Worm (Caenorhabditis elegans) whole organism, late embryonic: ENCODE data around the gene M05D6.5.

Experiments
- C08G9.2 ChIP-seq: sonication (generic microtip); optimal IDR thresholded peaks from 2 replicates; lab custom pipeline; 2016; ENCODE audit warnings: mild to moderate bottlenecking, missing genetic modification characterization, moderate library complexity, missing compliant biosample characterization
- C38D4.7 ChIP-seq: fragments of 200-800 bp; sonication (Bioruptor generic); optimal IDR thresholded peaks from 2 replicates; lab custom pipeline; 2018; ENCODE audit warnings: mild to moderate bottlenecking, missing genetic modification characterization, moderate library complexity, missing compliant biosample characterization
- F13H6.1 ChIP-seq: sonication (generic microtip); optimal IDR thresholded peaks from 2 replicates; lab custom pipeline; 2016; ENCODE audit warnings: missing genetic modification characterization, missing compliant biosample characterization
- K02D7.2 ChIP-seq: sonication (generic microtip); optimal IDR thresholded peaks from 2 replicates; lab custom pipeline; 2017; ENCODE audit warnings: mild to moderate bottlenecking, missing genetic modification characterization, missing compliant biosample characterization
- K09A11.1 ChIP-seq: sonication (generic microtip); optimal IDR thresholded peaks from 2 replicates; lab custom pipeline; 2017; ENCODE audit warnings: antibody characterized with exemption, mild to moderate bottlenecking, missing genetic modification characterization, missing compliant biosample characterization; ENCODE audit not compliant: insufficient read depth
- ama-1 ChIP-seq: fragments of 150-350 bp; optimal IDR thresholded peaks from 2 replicates; lab custom pipeline; 2014
- ceh-14 ChIP-seq: sonication (generic microtip); optimal IDR thresholded peaks from 2 replicates; lab custom pipeline; 2016; ENCODE audit warnings: missing genotype, missing genetic modification characterization, missing compliant biosample characterization
- ceh-18 ChIP-seq: sonication (generic microtip); optimal IDR thresholded peaks from 2 replicates; lab custom pipeline; 2016; ENCODE audit warnings: missing genetic modification characterization, missing compliant biosample characterization
- ceh-2 ChIP-seq: sonication (generic microtip); optimal IDR thresholded peaks from 2 replicates; lab custom pipeline; 2016; ENCODE audit warnings: missing genotype, missing genetic modification characterization, missing compliant biosample characterization
- ceh-30 ChIP-seq: fragments of 150-350 bp; optimal IDR thresholded peaks from 2 replicates; lab custom pipeline; 2014; ENCODE audit warnings: missing biosample characterization, missing genetic modification characterization
- ceh-31 ChIP-seq: sonication (generic microtip); optimal IDR thresholded peaks from 2 replicates; lab custom pipeline; 2016; ENCODE audit warnings: missing genetic modification characterization, missing compliant biosample characterization
- ceh-34 ChIP-seq: sonication (generic microtip); optimal IDR thresholded peaks from 2 replicates; lab custom pipeline; 2016; ENCODE audit warnings: mild to moderate bottlenecking, missing genetic modification characterization, missing compliant biosample characterization
- ceh-45 ChIP-seq: fragments of 200-800 bp; sonication (Bioruptor generic); IDR thresholded peaks from 2 replicates; pipeline ENCODE4 v1.3.6; 2022; ENCODE audit warnings: missing genetic modification reagents, missing genetic modification characterization, missing compliant biosample characterization
- ceh-9 ChIP-seq: sonication (generic microtip); optimal IDR thresholded peaks from 2 replicates; lab custom pipeline; 2016; ENCODE audit warnings: mild to moderate bottlenecking, missing genetic modification characterization, inconsistent platforms, missing compliant biosample characterization
- dve-1 ChIP-seq: sonication (generic microtip); optimal IDR thresholded peaks from 2 replicates; lab custom pipeline; 2017; ENCODE audit warnings: antibody characterized with exemption, mild to moderate bottlenecking, missing genetic modification characterization, missing compliant biosample characterization
- elt-4 ChIP-seq: sonication (generic microtip); optimal IDR thresholded peaks from 2 replicates; lab custom pipeline; 2016; ENCODE audit warnings: missing genetic modification characterization, missing compliant biosample characterization
- ets-4 ChIP-seq: sonication (generic microtip); optimal IDR thresholded peaks from 2 replicates; lab custom pipeline; 2016; ENCODE audit warnings: missing genetic modification characterization, missing compliant biosample characterization
- eyg-1 ChIP-seq: sonication (generic microtip); optimal IDR thresholded peaks from 2 replicates; lab custom pipeline; 2016; ENCODE audit warnings: missing genotype, missing genetic modification characterization, missing compliant biosample characterization
- fax-1 ChIP-seq: sonication (generic microtip); optimal IDR thresholded peaks from 2 replicates; lab custom pipeline; 2016; ENCODE audit warnings: missing genotype, missing genetic modification characterization, missing compliant biosample characterization
- fkh-10 ChIP-seq: fragments of 150-350 bp; optimal IDR thresholded peaks from 2 replicates; lab custom pipeline; 2014; ENCODE audit warnings: missing biosample characterization, missing genetic modification reagents, missing genetic modification characterization
- hlh-30 ChIP-seq: sonication (generic microtip); optimal IDR thresholded peaks from 2 replicates; lab custom pipeline; 2017; ENCODE audit warnings: antibody characterized with exemption, missing genetic modification characterization, missing compliant biosample characterization; ENCODE audit not compliant: insufficient read depth
- hlh-8 ChIP-seq: sonication (generic microtip); optimal IDR thresholded peaks from 2 replicates; lab custom pipeline; 2016; ENCODE audit warnings: missing genotype, missing genetic modification characterization, missing compliant biosample characterization
- mec-3 ChIP-seq: sonication (generic microtip); optimal IDR thresholded peaks from 2 replicates; lab custom pipeline; 2016; ENCODE audit warnings: borderline replicate concordance, missing genetic modification characterization, missing compliant biosample characterization
- nfya-1 ChIP-seq: sonication (generic microtip); optimal IDR thresholded peaks from 2 replicates; lab custom pipeline; 2017; ENCODE audit warnings: missing genetic modification characterization, mild to moderate bottlenecking, missing compliant biosample characterization, antibody characterized with exemption, moderate library complexity
- nhr-232 ChIP-seq: sonication (generic microtip); optimal IDR thresholded peaks from 2 replicates; lab custom pipeline; 2016; ENCODE audit warnings: missing genetic modification characterization, missing compliant biosample characterization
- odd-2 ChIP-seq: sonication (generic microtip); optimal IDR thresholded peaks from 2 replicates; lab custom pipeline; 2017; ENCODE audit warnings: antibody characterized with exemption, mild to moderate bottlenecking, missing genetic modification characterization, missing compliant biosample characterization
- pax-1 ChIP-seq: fragments of 150-350 bp; optimal IDR thresholded peaks from 2 replicates; lab custom pipeline; 2014; ENCODE audit warnings: missing biosample characterization, missing genetic modification characterization
- pha-2 ChIP-seq: sonication (generic microtip); optimal IDR thresholded peaks from 2 replicates; lab custom pipeline; 2017; ENCODE audit warnings: mild to moderate bottlenecking, missing genetic modification characterization, missing compliant biosample characterization
- pha-4 ChIP-seq: fragments of 150-350 bp; optimal IDR thresholded peaks from 2 replicates; lab custom pipeline; 2018; ENCODE audit warnings: missing biosample characterization, missing genetic modification reagents, missing genetic modification characterization
- pqm-1 ChIP-seq: sonication (generic microtip); optimal IDR thresholded peaks from 2 replicates; lab custom pipeline; 2016; ENCODE audit warnings: missing genetic modification characterization, missing compliant biosample characterization
- rnt-1 ChIP-seq: sonication (generic microtip); optimal IDR thresholded peaks from 2 replicates; lab custom pipeline; 2016; ENCODE audit warnings: missing genetic modification characterization, missing compliant biosample characterization
- sdc-2 ChIP-seq: sonication (generic microtip); optimal IDR thresholded peaks from 2 replicates; lab custom pipeline; 2016; ENCODE audit warnings: missing genotype, missing genetic modification characterization, missing compliant biosample characterization
- sox-2 ChIP-seq: fragments of 200-800 bp; sonication (Bioruptor generic); IDR thresholded peaks from 2 replicates; pipeline ENCODE4 v1.3.6; 2022; ENCODE audit warnings: missing genetic modification reagents, missing genetic modification characterization, missing compliant biosample characterization
- sox-4 ChIP-seq: sonication (generic microtip); optimal IDR thresholded peaks from 2 replicates; lab custom pipeline; 2017; ENCODE audit warnings: mild to moderate bottlenecking, missing genetic modification characterization, inconsistent platforms, missing compliant biosample characterization
- syd-9 ChIP-seq: sonication (generic microtip); optimal IDR thresholded peaks from 2 replicates; lab custom pipeline; 2016; ENCODE audit warnings: mild to moderate bottlenecking, missing genetic modification characterization, moderate library complexity, missing compliant biosample characterization
- tbx-2 ChIP-seq: sonication (generic microtip); optimal IDR thresholded peaks from 2 replicates; lab custom pipeline; 2016; ENCODE audit warnings: missing genetic modification characterization, missing compliant biosample characterization
- tbx-7 ChIP-seq: sonication (generic microtip); optimal IDR thresholded peaks from 2 replicates; lab custom pipeline; 2016; ENCODE audit warnings: missing genotype, missing genetic modification characterization, missing compliant biosample characterization
- unc-3 ChIP-seq, 2 experiments: fragments of 200-800 bp in 1 of 2; sonication (Bioruptor generic) in 1 of 2; sonication (generic microtip) in 1 of 2; conservative IDR thresholded peaks in 1 of 2; optimal IDR thresholded peaks in 1 of 2; 2 replicates each; pipeline versions ENCODE4 v1.3.6 to Lab custom; 2016 to 2022; ENCODE audit warnings: missing compliant biosample characterization in 2 of 2, missing genetic modification characterization in 2 of 2, missing genetic modification reagents in 1 of 2
- unc-42 ChIP-seq: sonication (generic microtip); optimal IDR thresholded peaks from 2 replicates; lab custom pipeline; 2016; ENCODE audit warnings: missing genotype, missing genetic modification characterization, missing compliant biosample characterization
- unc-55 ChIP-seq: sonication (generic microtip); optimal IDR thresholded peaks from 2 replicates; lab custom pipeline; 2017; ENCODE audit warnings: missing biosample characterization, missing genetic modification reagents, missing genetic modification characterization
- ztf-16 ChIP-seq: sonication (generic microtip); optimal IDR thresholded peaks from 2 replicates; lab custom pipeline; 2017; ENCODE audit warnings: missing genetic modification characterization, missing compliant biosample characterization

The M05D6.5 gene

ce11 chrII:8508956-8509355, 27.0 kb upstream of the M05D6.5 start, which contains the start of gene T13H5.1:
T13H5.1 (minus strand) TSS chrII:8509056.
- TF ChIP-seq F13H6.1 (tag; lab: Kevin White, UChicago): no peak
- no peak for TF ChIP-seq ceh-30 (tag; lab: Kevin White, UChicago)
- no peak for TF ChIP-seq tbx-7 (tag; lab: Kevin White, UChicago)
- no peak for TF ChIP-seq tbx-2 (tag; lab: Kevin White, UChicago)
- no peak for TF ChIP-seq ceh-14 (tag; lab: Kevin White, UChicago)
- no peak for TF ChIP-seq nfya-1
- no peak for TF ChIP-seq pha-2 (tag; lab: Kevin White, UChicago)
- TF ChIP-seq odd-2 (tag; lab: Kevin White, UChicago): no peak
- TF ChIP-seq fkh-10 (GFP tag; lab: Kevin White, UChicago): no peak
- no peak for TF ChIP-seq fax-1 (tag; lab: Kevin White, UChicago)
- no peak for TF ChIP-seq mec-3 (tag; lab: Kevin White, UChicago)
- no peak for TF ChIP-seq C38D4.7 (GFP tag; lab: Kevin White, UChicago)
- no peak for TF ChIP-seq dve-1 (tag; lab: Kevin White, UChicago)
- TF ChIP-seq sox-4 (tag; lab: Kevin White, UChicago): no peak

ce11 chrII:8506759-8507158, 24.8 kb upstream of the M05D6.5 start:
- TF ChIP-seq ceh-9 (tag; lab: Kevin White, UChicago) (no peak), unc-42 (tag; lab: Kevin White, UChicago) (no peak), C08G9.2 (tag; lab: Kevin White, UChicago) (no peak), ama-1 (lab: Kevin White, UChicago) (no peak), nhr-232 (tag; lab: Kevin White, UChicago) (no peak), pha-4 (tag; lab: Kevin White, UChicago) (no peak), ets-4 (no peak), pqm-1 (no peak), ceh-31 (tag; lab: Kevin White, UChicago) (no peak), sox-2 (GFP tag; lab: Robert Waterston, UW) (no peak), K09A11.1 (tag; lab: Kevin White, UChicago) (no peak), fax-1 (tag; lab: Kevin White, UChicago) (no peak), K02D7.2 (no peak), eyg-1 (tag; lab: Kevin White, UChicago) (no peak)

- TF ChIP-seq elt-4: no peak
- no peak for TF ChIP-seq mec-3 (tag; lab: Kevin White, UChicago)
- no peak for TF ChIP-seq pax-1 (tag; lab: Kevin White, UChicago)
- no peak for TF ChIP-seq eyg-1 (tag; lab: Kevin White, UChicago)
Measured at ce11 chrII:8504074-8504724, 22.2 kb upstream of the M05D6.5 start.

- TF ChIP-seq ceh-18 (tag; lab: Kevin White, UChicago) (peak; percentile 88), hlh-8 (tag; lab: Kevin White, UChicago) (peak; percentile 64), syd-9 (tag; lab: Kevin White, UChicago) (peak; percentile 21), sdc-2 (tag; lab: Kevin White, UChicago) (peak; percentile 15), ceh-2 (tag; lab: Kevin White, UChicago) (peak; percentile 2), tbx-2 (tag; lab: Kevin White, UChicago) (peak; percentile 46), ceh-45 (GFP tag; lab: Robert Waterston, UW) (no peak), nfya-1 (peak; percentile 36), rnt-1 (tag; lab: Kevin White, UChicago) (peak; percentile 63), ztf-16 (tag; lab: Kevin White, UChicago) (no peak), ceh-34 (tag; lab: Kevin White, UChicago) (peak; percentile 54), hlh-30 (tag; lab: Kevin White, UChicago) (no peak), nhr-232 (tag; lab: Kevin White, UChicago) (no peak), unc-3 (GFP tag; conservative IDR thresholded peaks at IDR 0.05; lab: Robert Waterston, UW) (no peak), unc-3 (tag; optimal IDR thresholded peaks at IDR 0.05; lab: Kevin White, UChicago) (no peak), ceh-31 (tag; lab: Kevin White, UChicago) (peak; percentile 8), unc-55 (GFP tag; lab: Kevin White, UChicago) (peak; percentile 34)
Measured at ce11 chrII:8499021-8499420, 17.0 kb upstream of the M05D6.5 start.
